Fruit fly (Drosophila melanogaster) whole organism: ENCODE measurements around the gene CG31870.

Experiments
- EcR ChIP-seq, 2 experiments: fragments of >200 bp; optimal IDR thresholded peaks; 2 replicates each; lab custom pipeline; 2017; ENCODE audit warnings: missing biosample characterization in 2 of 2, missing genetic modification characterization in 2 of 2, missing genetic modification reagents in 2 of 2
- pan ChIP-seq: fragments of >200 bp; optimal IDR thresholded peaks from 2 replicates; lab custom pipeline; 2017
- psq ChIP-seq: fragments of >200 bp; optimal IDR thresholded peaks from 2 replicates; lab custom pipeline; 2017

DNA sequence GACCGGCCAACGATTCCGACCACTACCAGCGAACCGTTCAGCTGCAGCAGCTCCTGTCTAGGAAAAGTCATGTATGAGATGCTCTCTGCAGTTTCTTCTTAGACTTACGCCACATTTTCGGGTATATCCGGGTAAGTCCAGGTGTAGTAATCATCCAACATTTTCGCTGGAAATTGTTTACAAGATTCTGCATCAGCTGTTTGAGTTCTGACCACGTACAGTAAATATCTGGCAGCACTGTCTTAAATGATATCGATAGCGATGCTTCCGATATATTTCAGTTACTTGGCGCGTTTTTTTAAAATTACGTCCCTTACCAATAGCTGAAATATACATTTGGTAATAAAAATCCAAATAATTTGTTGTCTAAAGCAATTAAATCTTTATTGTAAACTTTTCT lies 46.3 kb upstream of the CG31870 start, which contains the start of gene CG6729:
- TF ChIP-seq EcR (GFP tag; optimal IDR thresholded peaks at IDR 0.05; lab: Kevin White, UChicago) (no peak), psq (lab: Kevin White, UChicago) (no peak), pan (lab: Kevin White, UChicago) (no peak)
